Worm (Caenorhabditis elegans): Measurements from ENCODE around the gene C01G12.9.
A peak's percentile ranks its signal among the peaks of the same experiment; 100 is the strongest.
"Not testable (repeated sequence)": the region's sequence is repeated elsewhere in the genome, so short reads cannot be mapped to it uniquely, and the experiment has no call there.

DNA sequence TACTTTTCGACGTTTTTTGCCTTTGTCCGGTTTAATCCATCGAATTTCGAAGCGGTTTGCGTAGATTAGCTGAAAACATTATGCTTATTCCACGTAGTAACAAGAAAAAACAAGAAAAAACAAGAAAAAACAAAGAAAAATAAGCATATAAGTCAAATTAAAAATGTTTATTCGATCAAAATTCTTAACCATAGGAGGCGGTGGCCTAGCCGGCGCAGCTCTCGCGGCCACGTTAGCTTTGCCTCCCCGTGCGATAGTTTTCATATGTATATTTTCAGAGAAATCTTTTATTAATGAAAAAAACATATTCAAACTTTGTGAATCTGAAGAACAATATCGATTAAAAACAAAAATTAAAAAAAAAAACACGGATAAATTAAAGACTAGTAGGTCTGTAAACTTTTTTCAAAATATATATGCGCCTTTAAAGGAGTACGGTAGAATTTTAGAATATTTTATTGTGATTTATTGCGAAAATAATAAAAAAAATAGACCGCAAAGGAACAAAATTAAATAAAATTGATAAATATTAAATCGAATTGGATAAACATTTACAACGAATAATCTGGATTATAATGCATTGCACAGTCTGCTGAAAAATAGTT is 14.9 kb upstream of the C01G12.9 start:
- TF ChIP-seq ama-1 (optimal IDR thresholded peaks at IDR 0.05); hmbx-1 (tag; optimal IDR thresholded peaks at IDR 0.05); scrt-1 (GFP tag; IDR thresholded peaks at IDR 0.05); flt-1 (GFP tag; IDR thresholded peaks at IDR 0.05); F13C5.2 (tag; optimal IDR thresholded peaks at IDR 0.05); sea-1 (GFP tag; conservative IDR thresholded peaks at IDR 0.05); B0310.2 (tag; optimal IDR thresholded peaks at IDR 0.05); ets-7 (tag; optimal IDR thresholded peaks at IDR 0.05); hnd-1 (tag; optimal IDR thresholded peaks at IDR 0.05); tra-4 (tag; optimal IDR thresholded peaks at IDR 0.05); hmg-4 (GFP tag; optimal IDR thresholded peaks at IDR 0.05); tbx-11 (GFP tag; IDR thresholded peaks at IDR 0.05); ceh-13 (GFP tag; optimal IDR thresholded peaks at IDR 0.05): not testable (repeated sequence)
- peak; percentile 46 for TF ChIP-seq tbx-37 (GFP tag; conservative IDR thresholded peaks at IDR 0.05)

All from whole organism, early embryonic.